Worm (Caenorhabditis elegans): ENCODE measurements around the gene jhdm-1.

The jhdm-1 gene

DNA sequence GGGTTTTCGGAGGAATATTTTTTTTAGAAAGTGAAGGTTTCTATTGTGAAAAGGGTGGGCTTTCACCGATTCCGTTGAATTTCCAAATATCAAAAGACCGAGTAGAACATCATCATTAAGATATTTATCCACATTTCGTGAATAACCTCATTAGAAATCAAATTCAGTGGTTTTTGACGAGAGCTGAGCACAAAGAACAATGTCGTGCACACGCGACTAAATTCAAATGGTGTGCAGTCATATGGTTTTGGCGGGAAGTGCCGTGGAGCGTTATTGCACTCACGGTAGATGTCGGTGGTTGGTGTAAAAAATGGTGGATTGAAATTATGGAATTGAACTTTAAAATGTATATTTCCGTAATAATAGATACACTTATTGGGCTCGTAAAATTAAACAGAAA is 1.6 kb upstream of the jhdm-1 start:
- peak; percentile 22 for TF ChIP-seq lin-54 (GFP tag; optimal IDR thresholded peaks at IDR 0.05)
- no peak for TF ChIP-seq snpc-1.3 (tag; optimal IDR thresholded peaks at IDR 0.05; ENCODE audit: insufficient read depth)
- TF ChIP-seq F39B2.1 (GFP tag; IDR thresholded peaks at IDR 0.05), result no peak
- TF ChIP-seq mcd-1 (GFP tag; IDR thresholded peaks at IDR 0.05), result peak; percentile 33; the same call in 1 of the 2 replicates
- TF ChIP-seq F33H1.4 (GFP tag; IDR thresholded peaks at IDR 0.05), result no peak
- no peak for TF ChIP-seq tbp1 (GFP tag; optimal IDR thresholded peaks at IDR 0.05)
- TF ChIP-seq rec-8 (tag; optimal IDR thresholded peaks at IDR 0.05), result no peak
- TF ChIP-seq attf-6 (GFP tag; IDR thresholded peaks at IDR 0.05), result no peak
- TF ChIP-seq ekl-4 (GFP tag; IDR thresholded peaks at IDR 0.05), result no peak
- no peak for TF ChIP-seq dpl-1 (GFP tag; optimal IDR thresholded peaks at IDR 0.05)
- TF ChIP-seq madf-6 (GFP tag; IDR thresholded peaks at IDR 0.05), result 0 out of 2 replicates have a peak, but pooled peaks have one; percentile 34
- no peak for TF ChIP-seq ztf-25 (GFP tag; IDR thresholded peaks at IDR 0.05)

- TF ChIP-seq nhr-179 (tag; optimal IDR thresholded peaks at IDR 0.05) (no peak), sptf-2 (GFP tag; optimal IDR thresholded peaks at IDR 0.05) (no peak), F37B4.10 (GFP tag; IDR thresholded peaks at IDR 0.05) (no peak), cebp-2 (GFP tag; IDR thresholded peaks at IDR 0.05) (no peak), Y53G8AR.9 (GFP tag; conservative IDR thresholded peaks at IDR 0.05) (peak; percentile 55; the same call in 1 of the 2 replicates), hlh-12 (tag; optimal IDR thresholded peaks at IDR 0.05) (no peak), lin-54 (GFP tag; optimal IDR thresholded peaks at IDR 0.05) (peak; percentile 70), B0261.1 (tag; optimal IDR thresholded peaks at IDR 0.05) (no peak), attf-6 (GFP tag; IDR thresholded peaks at IDR 0.05) (peak; percentile 21; the same call in 1 of the 2 replicates), ceh-58 (GFP tag; IDR thresholded peaks at IDR 0.05) (no peak), hlh-26 (GFP tag; conservative IDR thresholded peaks at IDR 0.05) (no peak), ceh-27 (GFP tag; optimal IDR thresholded peaks at IDR 0.05) (peak; percentile 63), lsl-1 (GFP tag; optimal IDR thresholded peaks at IDR 0.05) (peak; percentile 65), nhr-90 (tag; optimal IDR thresholded peaks at IDR 0.05) (peak; percentile 37), hmg-1.2 (GFP tag; IDR thresholded peaks at IDR 0.05) (peak; percentile 68; the same call in 1 of the 2 replicates), hmg-20 (GFP tag; IDR thresholded peaks at IDR 0.05) (no peak), C17E4.6 (GFP tag; IDR thresholded peaks at IDR 0.05) (no peak), ztf-28 (GFP tag; IDR thresholded peaks at IDR 0.05) (no peak), dpff-1 (tag; optimal IDR thresholded peaks at IDR 0.05) (no peak), tlf-1 (GFP tag; optimal IDR thresholded peaks at IDR 0.05) (peak; percentile 36), lin-35 (GFP tag; optimal IDR thresholded peaks at IDR 0.05) (peak in 1 of 3 experiments; percentile 86), F22D6.2 (tag; optimal IDR thresholded peaks at IDR 0.05) (no peak), Y67H2A.10 (GFP tag; conservative IDR thresholded peaks at IDR 0.05) (0 out of 2 replicates have a peak, but pooled peaks have one; percentile 43), aptf-3 (GFP tag; IDR thresholded peaks at IDR 0.05) (no peak), akir-1 (GFP tag; optimal IDR thresholded peaks at IDR 0.05) (no peak), F39B2.1 (GFP tag; IDR thresholded peaks at IDR 0.05) (no peak), K11D2.4 (GFP tag; IDR thresholded peaks at IDR 0.05) (no peak), ztf-22 (GFP tag; optimal IDR thresholded peaks at IDR 0.05) (no peak), nfya-1 (tag; optimal IDR thresholded peaks at IDR 0.05; ENCODE audit: borderline replicate concordance, insufficient read depth) (no peak), madf-3 (GFP tag; IDR thresholded peaks at IDR 0.05) (0 out of 2 replicates have a peak, but pooled peaks have one; percentile 39), snpc-4 (GFP tag; optimal IDR thresholded peaks at IDR 0.05) (peak; percentile 48), snpc-4 (tag; optimal IDR thresholded peaks at IDR 0.05) (peak; percentile 14 to 62 (median 31)), rec-8 (tag; optimal IDR thresholded peaks at IDR 0.05) (no peak), F33H1.4 (GFP tag; IDR thresholded peaks at IDR 0.05) (peak; percentile 57; the same call in 1 of the 2 replicates), ztf-25 (GFP tag; IDR thresholded peaks at IDR 0.05) (no peak), rpc-1 (optimal IDR thresholded peaks at IDR 0.05) (no peak), rpc-1 (tag; optimal IDR thresholded peaks at IDR 0.05) (no peak), snpc-1.3 (tag; optimal IDR thresholded peaks at IDR 0.05; ENCODE audit: insufficient read depth) (peak; percentile 28), K12H6.12 (tag; optimal IDR thresholded peaks at IDR 0.05) (peak; percentile 38), madf-8 (GFP tag; conservative IDR thresholded peaks at IDR 0.05) (no peak), mel-28 (tag; optimal IDR thresholded peaks at IDR 0.05; ENCODE audit: borderline replicate concordance) (no peak)
These were observed 618 bp upstream of the jhdm-1 start for ce11 chrIII:6453665-6454064.
